Fruit fly (Drosophila melanogaster) whole organism, embryonic: ENCODE results near the gene CG14326.

Experiments used
- Adf1 ChIP-seq: fragments of 200-800 bp; sonication (Bioruptor generic); IDR thresholded peaks from 2 replicates; pipeline ENCODE4 v1.3.6; 2022; ENCODE audit warnings: missing biosample characterization, missing genetic modification characterization
- Antp ChIP-seq: fragments of 200-800 bp; sonication (Bioruptor generic); optimal IDR thresholded peaks from 3 replicates; lab custom pipeline; 2016; ENCODE audit warnings: missing biosample characterization, missing genetic modification characterization
- Atf3 ChIP-seq: fragments of 200-800 bp; sonication (Bioruptor generic); optimal IDR thresholded peaks from 3 replicates; lab custom pipeline; 2016; ENCODE audit warnings: missing biosample characterization, missing genetic modification characterization
- Bdp1 ChIP-seq: fragments of 200-800 bp; sonication (Bioruptor generic); optimal IDR thresholded peaks from 3 replicates; lab custom pipeline; 2016; ENCODE audit warnings: missing biosample characterization, missing genetic modification characterization
- CG10979 ChIP-seq: fragments of 200-800 bp; sonication (Bioruptor generic); optimal IDR thresholded peaks from 2 replicates; lab custom pipeline; 2018; ENCODE audit warnings: missing biosample characterization, mild to moderate bottlenecking, missing genetic modification characterization, moderate library complexity
- CG11398 ChIP-seq: fragments of 200-800 bp; sonication (Bioruptor generic); optimal IDR thresholded peaks from 2 replicates; lab custom pipeline; 2016; ENCODE audit warnings: missing biosample characterization, missing genetic modification characterization
- CG11504 ChIP-seq: fragments of 200-800 bp; sonication (Bioruptor generic); optimal IDR thresholded peaks from 3 replicates; lab custom pipeline; 2019; ENCODE audit warnings: missing biosample characterization, mild to moderate bottlenecking, missing genetic modification characterization, moderate library complexity
- CG13775 ChIP-seq: fragments of 200-800 bp; sonication (Bioruptor generic); optimal IDR thresholded peaks from 3 replicates; lab custom pipeline; 2017; ENCODE audit warnings: missing biosample characterization, mild to moderate bottlenecking, missing genetic modification characterization
- CG16863 ChIP-seq: fragments of 200-800 bp; sonication (Bioruptor generic); optimal IDR thresholded peaks from 3 replicates; lab custom pipeline; 2016; ENCODE audit warnings: missing biosample characterization, missing genetic modification characterization
- CG1792 ChIP-seq: fragments of 200-800 bp; sonication (Bioruptor generic); optimal IDR thresholded peaks from 2 replicates; lab custom pipeline; 2016; ENCODE audit warnings: missing biosample characterization, missing genetic modification characterization
- CG2120 ChIP-seq: fragments of 200-800 bp; sonication (Bioruptor generic); optimal IDR thresholded peaks from 3 replicates; lab custom pipeline; 2016; ENCODE audit warnings: missing biosample characterization, missing genetic modification characterization
- CG2678 ChIP-seq: fragments of 200-800 bp; sonication (Bioruptor generic); optimal IDR thresholded peaks from 3 replicates; lab custom pipeline; 2019; ENCODE audit warnings: missing biosample characterization, mild to moderate bottlenecking, missing genetic modification characterization, moderate library complexity
- CG32532 ChIP-seq: fragments of 200-800 bp; sonication (Bioruptor generic); IDR thresholded peaks from 2 replicates; pipeline ENCODE4 v1.3.6; 2022; ENCODE audit warnings: missing biosample characterization, missing genetic modification characterization
- CG3281 ChIP-seq: fragments of 200-800 bp; sonication (Bioruptor generic); optimal IDR thresholded peaks from 3 replicates; lab custom pipeline; 2017; ENCODE audit warnings: missing biosample characterization, mild to moderate bottlenecking, missing genetic modification characterization
- CG33557 ChIP-seq: fragments of 200-800 bp; sonication (Bioruptor generic); optimal IDR thresholded peaks from 2 replicates; lab custom pipeline; 2019; ENCODE audit warnings: missing biosample characterization, mild to moderate bottlenecking, missing genetic modification characterization, moderate library complexity
- CG34376 ChIP-seq: fragments of 200-800 bp; sonication (Bioruptor generic); optimal IDR thresholded peaks from 2 replicates; lab custom pipeline; 2018; ENCODE audit warnings: missing biosample characterization, mild to moderate bottlenecking, missing genetic modification characterization
- CG4424 ChIP-seq: fragments of 200-800 bp; sonication (Bioruptor generic); optimal IDR thresholded peaks from 3 replicates; lab custom pipeline; 2016; ENCODE audit warnings: missing biosample characterization, missing genetic modification characterization
- CG4707 ChIP-seq: fragments of 200-800 bp; sonication (Bioruptor generic); optimal IDR thresholded peaks from 2 replicates; lab custom pipeline; 2018; ENCODE audit warnings: missing biosample characterization, mild to moderate bottlenecking, missing genetic modification characterization, moderate library complexity
- CG4820 ChIP-seq: fragments of 200-800 bp; sonication (Bioruptor generic); optimal IDR thresholded peaks from 3 replicates; lab custom pipeline; 2016; ENCODE audit warnings: missing biosample characterization, missing genetic modification characterization
- CG4854 ChIP-seq: fragments of 200-800 bp; sonication (Bioruptor generic); optimal IDR thresholded peaks from 2 replicates; lab custom pipeline; 2016; ENCODE audit warnings: missing biosample characterization, missing genetic modification characterization, inconsistent platforms
- CG6791 ChIP-seq: fragments of 200-800 bp; sonication (Bioruptor generic); IDR thresholded peaks from 3 replicates; pipeline ENCODE4 v1.3.6; 2022; ENCODE audit warnings: missing biosample characterization, missing genetic modification characterization; ENCODE audit not compliant: partially characterized antibody
- CG8388 ChIP-seq: fragments of 200-800 bp; sonication (Bioruptor generic); optimal IDR thresholded peaks from 2 replicates; lab custom pipeline; 2019; ENCODE audit warnings: missing biosample characterization, mild to moderate bottlenecking, missing genetic modification characterization, moderate library complexity
- CG8924 ChIP-seq: fragments of 200-800 bp; optimal IDR thresholded peaks from 3 replicates; lab custom pipeline; 2019; ENCODE audit warnings: missing biosample characterization, mild to moderate bottlenecking, missing genetic modification characterization, moderate library complexity
- CG9932 ChIP-seq: fragments of 200-800 bp; sonication (Bioruptor generic); IDR thresholded peaks from 2 replicates; pipeline ENCODE4 v1.3.6; 2022; ENCODE audit warnings: missing biosample characterization, missing genetic modification characterization
- HLHmδ ChIP-seq: fragments of 200-800 bp; sonication (Bioruptor generic); optimal IDR thresholded peaks from 2 replicates; lab custom pipeline; 2018; ENCODE audit warnings: missing biosample characterization, mild to moderate bottlenecking, missing genetic modification characterization, moderate library complexity
- Hmr ChIP-seq: fragments of 200-800 bp; sonication (Bioruptor generic); optimal IDR thresholded peaks from 3 replicates; lab custom pipeline; 2017; ENCODE audit warnings: mild to moderate bottlenecking, missing biosample characterization, missing genetic modification reagents, missing genetic modification characterization
- Hr3 ChIP-seq: fragments of 200-800 bp; sonication (Bioruptor generic); optimal IDR thresholded peaks from 3 replicates; lab custom pipeline; 2016; ENCODE audit warnings: missing biosample characterization, missing genetic modification characterization
- Meics ChIP-seq: fragments of 200-800 bp; sonication (Bioruptor generic); optimal IDR thresholded peaks from 2 replicates; lab custom pipeline; 2017; ENCODE audit warnings: missing biosample characterization, mild to moderate bottlenecking, missing genetic modification characterization
- NC2α ChIP-seq: fragments of 200-800 bp; sonication (Bioruptor generic); optimal IDR thresholded peaks from 2 replicates; lab custom pipeline; 2016; ENCODE audit warnings: missing biosample characterization, missing genetic modification characterization
- Opbp ChIP-seq: fragments of 200-800 bp; sonication (Bioruptor generic); IDR thresholded peaks from 3 replicates; pipeline ENCODE4 v1.3.6; 2022; ENCODE audit warnings: missing biosample characterization, missing genetic modification characterization; ENCODE audit not compliant: partially characterized antibody
- Scr ChIP-seq: fragments of 200-800 bp; sonication (Bioruptor generic); IDR thresholded peaks from 2 replicates; pipeline ENCODE4 v1.3.6; 2022; ENCODE audit warnings: missing biosample characterization, missing genetic modification characterization; ENCODE audit not compliant: partially characterized antibody
- Taf1 ChIP-seq: fragments of 200-800 bp; sonication (Bioruptor generic); IDR thresholded peaks from 2 replicates; pipeline ENCODE4 v1.3.6; 2022; ENCODE audit warnings: missing biosample characterization, missing genetic modification characterization
- aop ChIP-seq: fragments of 200-800 bp; sonication (Bioruptor generic); IDR thresholded peaks from 2 replicates; pipeline ENCODE4 v1.3.6; 2022; ENCODE audit warnings: missing biosample characterization, missing genetic modification characterization
- chn ChIP-seq: fragments of 200-800 bp; sonication (Bioruptor generic); optimal IDR thresholded peaks from 2 replicates; lab custom pipeline; 2016; ENCODE audit warnings: missing biosample characterization, missing genetic modification characterization
- crp ChIP-seq, 2 experiments: fragments of 200-800 bp; sonication (Bioruptor generic); optimal IDR thresholded peaks; 2 replicates in 1 of 2; 3 replicates in 1 of 2; lab custom pipeline; 2017; ENCODE audit warnings: missing biosample characterization in 2 of 2, missing genetic modification characterization in 2 of 2, mild to moderate bottlenecking in 1 of 2, moderate library complexity in 1 of 2
- dm ChIP-seq: fragments of 200-800 bp; sonication (Bioruptor generic); optimal IDR thresholded peaks from 3 replicates; lab custom pipeline; 2016; ENCODE audit warnings: missing biosample characterization, missing genetic modification characterization
- eve ChIP-seq, 2 experiments: fragments of >200 bp; optimal IDR thresholded peaks; 2 replicates each; lab custom pipeline; 2017; ENCODE audit warnings: missing biosample characterization in 2 of 2, missing genetic modification characterization in 2 of 2
- ind ChIP-seq: fragments of 200-800 bp; sonication (Bioruptor generic); optimal IDR thresholded peaks from 3 replicates; lab custom pipeline; 2016; ENCODE audit warnings: missing biosample characterization, missing genetic modification characterization
- lov ChIP-seq, 2 experiments: fragments of 200-800 bp in 1 of 2; fragments of >200 bp in 1 of 2; sonication (Bioruptor generic) in 1 of 2; IDR thresholded peaks in 1 of 2; optimal IDR thresholded peaks in 1 of 2; 2 replicates in 1 of 2; 3 replicates in 1 of 2; pipeline versions ENCODE4 v1.3.6 to Lab custom; 2017 to 2022; ENCODE audit warnings: missing biosample characterization in 1 of 2, missing genetic modification characterization in 1 of 2
- luna ChIP-seq: fragments of 200-800 bp; sonication (Bioruptor generic); optimal IDR thresholded peaks from 2 replicates; lab custom pipeline; 2016; ENCODE audit warnings: missing biosample characterization, missing genetic modification characterization
- mld ChIP-seq: fragments of 200-800 bp; sonication (Bioruptor generic); IDR thresholded peaks from 3 replicates; pipeline ENCODE4 v1.3.6; 2022; ENCODE audit warnings: missing biosample characterization, missing genetic modification characterization; ENCODE audit not compliant: partially characterized antibody
- psq ChIP-seq: fragments of 200-800 bp; sonication (Bioruptor generic); optimal IDR thresholded peaks from 2 replicates; lab custom pipeline; 2017; ENCODE audit warnings: missing biosample characterization, missing genetic modification characterization
- sd ChIP-seq: fragments of 200-800 bp; sonication (Bioruptor generic); optimal IDR thresholded peaks from 3 replicates; lab custom pipeline; 2018; ENCODE audit warnings: missing biosample characterization, mild to moderate bottlenecking, missing genetic modification characterization, moderate library complexity
- seq ChIP-seq: fragments of 200-800 bp; sonication (Bioruptor generic); IDR thresholded peaks from 2 replicates; pipeline ENCODE4 v1.3.6; 2022; ENCODE audit warnings: missing biosample characterization, missing genetic modification characterization
- sqz ChIP-seq: fragments of 200-800 bp; sonication (Bioruptor generic); optimal IDR thresholded peaks from 3 replicates; lab custom pipeline; 2018; ENCODE audit warnings: missing biosample characterization, mild to moderate bottlenecking, missing genetic modification characterization
- trem ChIP-seq: fragments of 200-800 bp; optimal IDR thresholded peaks from 3 replicates; lab custom pipeline; 2019; ENCODE audit warnings: missing biosample characterization, mild to moderate bottlenecking, missing genetic modification characterization, moderate library complexity
- tup ChIP-seq: fragments of 200-800 bp; sonication (Bioruptor generic); optimal IDR thresholded peaks from 2 replicates; lab custom pipeline; 2016; ENCODE audit warnings: missing biosample characterization, mild to moderate bottlenecking, missing genetic modification characterization, moderate library complexity
- wek ChIP-seq: fragments of 200-800 bp; sonication (Bioruptor generic); optimal IDR thresholded peaks from 3 replicates; lab custom pipeline; 2018; ENCODE audit warnings: missing biosample characterization, mild to moderate bottlenecking, missing genetic modification characterization, moderate library complexity

Gene CG14326

dm6 chr3R:17617121-17617975 is 1.6 kb upstream of the CG14326 start (continued):
- no peak for TF ChIP-seq CG1792
- no peak; the same call in 1 of the 3 replicates for TF ChIP-seq mld (GFP tag; lab: Robert Waterston, UW)
- no peak for TF ChIP-seq chn (GFP tag; lab: Kevin White, UChicago)
- no peak for TF ChIP-seq lov (optimal IDR thresholded peaks at IDR 0.05; lab: Kevin White, UChicago)
- TF ChIP-seq lov (GFP tag; IDR thresholded peaks at IDR 0.05; lab: Robert Waterston, UW), result no peak
- TF ChIP-seq CG8924 (tag; lab: Kevin White, UChicago), result no peak
- no peak for TF ChIP-seq dm (GFP tag; lab: Kevin White, UChicago)
- TF ChIP-seq crp (GFP tag; optimal IDR thresholded peaks at IDR 0.05; lab: Kevin White, UChicago), result no peak
- TF ChIP-seq wek (GFP tag; lab: Kevin White, UChicago), result no peak
- peak in 1 of 2 experiments; percentile 55 for TF ChIP-seq eve (GFP tag; optimal IDR thresholded peaks at IDR 0.05; lab: Kevin White, UChicago)
- no peak for TF ChIP-seq CG2120 (GFP tag; lab: Kevin White, UChicago)
- peak; percentile 97 for TF ChIP-seq Bdp1 (GFP tag; lab: Kevin White, UChicago)
- no peak for TF ChIP-seq CG13775 (GFP tag; lab: Kevin White, UChicago)
- TF ChIP-seq CG10979 (tag; lab: Kevin White, UChicago), result peak; percentile 65
- TF ChIP-seq CG33557 (GFP tag; lab: Kevin White, UChicago), result no peak
- TF ChIP-seq Meics (GFP tag; lab: Kevin White, UChicago), result no peak
- TF ChIP-seq psq (GFP tag; lab: Kevin White, UChicago), result no peak
- TF ChIP-seq HLHmδ (GFP tag; lab: Kevin White, UChicago), result no peak
- no peak for TF ChIP-seq Atf3 (GFP tag; lab: Kevin White, UChicago)
- TF ChIP-seq Antp (GFP tag; lab: Kevin White, UChicago), result peak; percentile 3
- TF ChIP-seq CG8388, result no peak
- peak; percentile 36 for TF ChIP-seq Hmr (GFP tag; lab: Kevin White, UChicago)
- no peak for TF ChIP-seq CG2678
- no peak for TF ChIP-seq CG4820 (GFP tag; lab: Kevin White, UChicago)
- TF ChIP-seq trem (tag; lab: Kevin White, UChicago), result no peak
- TF ChIP-seq CG9932 (GFP tag; lab: Robert Waterston, UW), result peak; percentile 53
- TF ChIP-seq Scr (GFP tag; lab: Robert Waterston, UW), result no peak
- TF ChIP-seq Taf1 (GFP tag; lab: Robert Waterston, UW), result no peak
- no peak for TF ChIP-seq tup (GFP tag; lab: Kevin White, UChicago)
- TF ChIP-seq luna, result no peak
- TF ChIP-seq CG11504, result peak; percentile 4
- no peak; the same call in none of the 3 replicates for TF ChIP-seq Opbp (GFP tag; lab: Robert Waterston, UW)
- TF ChIP-seq CG16863 (GFP tag; lab: Kevin White, UChicago), result no peak
- no peak for TF ChIP-seq sd (tag; lab: Kevin White, UChicago)
- no peak for TF ChIP-seq Adf1 (GFP tag; lab: Robert Waterston, UW)
- TF ChIP-seq CG6791 (GFP tag; lab: Robert Waterston, UW), result peak; percentile 74
- no peak for TF ChIP-seq sqz (GFP tag; lab: Kevin White, UChicago)
- peak; percentile 62; the same call in 1 of the 2 replicates for TF ChIP-seq CG32532 (GFP tag; lab: Robert Waterston, UW)
- peak; percentile 14 for TF ChIP-seq Hr3 (GFP tag; lab: Kevin White, UChicago)
- peak; percentile 63 for TF ChIP-seq CG34376 (GFP tag; lab: Kevin White, UChicago)
- peak; percentile 36 for TF ChIP-seq CG3281 (GFP tag; lab: Kevin White, UChicago)
- no peak for TF ChIP-seq CG4707 (GFP tag; lab: Kevin White, UChicago)
- TF ChIP-seq aop (GFP tag; lab: Robert Waterston, UW), result no peak
- TF ChIP-seq ind, result peak; percentile 22
- TF ChIP-seq CG4424 (GFP tag; lab: Kevin White, UChicago), result no peak
- peak; percentile 11; the same call in 1 of the 2 replicates for TF ChIP-seq seq (GFP tag; lab: Robert Waterston, UW)
- TF ChIP-seq CG4854 (GFP tag; lab: Kevin White, UChicago), result no peak
- no peak for TF ChIP-seq NC2α (GFP tag; lab: Kevin White, UChicago)
- TF ChIP-seq CG11398 (GFP tag; lab: Kevin White, UChicago), result no peak
